Fruit fly (Drosophila melanogaster) whole organism, embryonic: Measurements from ENCODE around the gene MED15.
A peak's percentile ranks its signal among the peaks of the same experiment; 100 is the strongest.

Experiments used
- Abd-B ChIP-seq: fragments of 200-800 bp; sonication (Bioruptor generic); optimal IDR thresholded peaks from 2 replicates; lab custom pipeline; 2018; ENCODE audit warnings: missing biosample characterization, mild to moderate bottlenecking, missing genetic modification characterization, moderate library complexity
- Ada2b ChIP-seq: fragments of 200-800 bp; sonication (Bioruptor generic); IDR thresholded peaks from 2 replicates; pipeline ENCODE4 v1.3.6; 2022; ENCODE audit warnings: missing biosample characterization, missing genetic modification characterization
- Aef1 ChIP-seq: fragments of 200-800 bp; sonication (Bioruptor generic); IDR thresholded peaks from 3 replicates; pipeline ENCODE4 v1.3.6; 2022; ENCODE audit warnings: missing biosample characterization, missing genetic modification characterization
- CG11093 ChIP-seq: fragments of 200-800 bp; sonication (Bioruptor generic); IDR thresholded peaks from 3 replicates; pipeline ENCODE4 v1.3.6; 2022; ENCODE audit warnings: missing biosample characterization, missing genetic modification characterization
- CG11560 ChIP-seq: fragments of 200-800 bp; sonication (Bioruptor generic); IDR thresholded peaks from 3 replicates; pipeline ENCODE4 v1.3.6; 2022; ENCODE audit warnings: missing biosample characterization, missing genetic modification characterization
- CG12071 ChIP-seq: fragments of 200-800 bp; sonication (Bioruptor generic); optimal IDR thresholded peaks from 3 replicates; lab custom pipeline; 2018; ENCODE audit warnings: missing biosample characterization, mild to moderate bottlenecking, missing genetic modification characterization
- CG12659 ChIP-seq: fragments of 200-800 bp; sonication (Bioruptor generic); optimal IDR thresholded peaks from 3 replicates; lab custom pipeline; 2017; ENCODE audit warnings: mild to moderate bottlenecking, missing biosample characterization, missing genetic modification reagents, missing genetic modification characterization
- CG15696 ChIP-seq: fragments of 200-800 bp; sonication (Bioruptor generic); optimal IDR thresholded peaks from 2 replicates; lab custom pipeline; 2019; ENCODE audit warnings: missing biosample characterization, mild to moderate bottlenecking, missing genetic modification characterization, moderate library complexity
- CG16813 ChIP-seq: fragments of 200-800 bp; sonication (Bioruptor generic); IDR thresholded peaks from 3 replicates; pipeline ENCODE4 v1.3.6; 2022; ENCODE audit warnings: missing biosample characterization, missing genetic modification characterization; ENCODE audit not compliant: partially characterized antibody
- CG17385 ChIP-seq: fragments of 200-800 bp; sonication (Bioruptor generic); optimal IDR thresholded peaks from 3 replicates; lab custom pipeline; 2018; ENCODE audit warnings: missing biosample characterization, mild to moderate bottlenecking, missing genetic modification characterization
- CG18764 ChIP-seq: fragments of 200-800 bp; sonication (Bioruptor generic); optimal IDR thresholded peaks from 3 replicates; lab custom pipeline; 2016; ENCODE audit warnings: missing biosample characterization, missing genetic modification characterization
- CG2129 ChIP-seq: fragments of 200-800 bp; sonication (Bioruptor generic); IDR thresholded peaks from 2 replicates; pipeline ENCODE4 v1.3.6; 2022; ENCODE audit warnings: missing biosample characterization, missing genetic modification characterization; ENCODE audit not compliant: partially characterized antibody
- CG2199 ChIP-seq: fragments of 200-800 bp; sonication (Bioruptor generic); IDR thresholded peaks from 3 replicates; pipeline ENCODE4 v1.3.6; 2022; ENCODE audit warnings: missing biosample characterization, missing genetic modification characterization
- CG31224 ChIP-seq: fragments of 200-800 bp; sonication (Bioruptor generic); IDR thresholded peaks from 2 replicates; pipeline ENCODE4 v1.3.6; 2022; ENCODE audit warnings: missing biosample characterization, missing genetic modification characterization
- CG3726 ChIP-seq: fragments of 200-800 bp; sonication (Bioruptor generic); IDR thresholded peaks from 3 replicates; pipeline ENCODE4, ENCODE4 v1.3.6; 2022; ENCODE audit warnings: missing biosample characterization, missing genetic modification characterization
- CG7357 ChIP-seq: fragments of 200-800 bp; sonication (Bioruptor generic); IDR thresholded peaks from 3 replicates; pipeline ENCODE4 v1.3.6; 2022; ENCODE audit warnings: missing biosample characterization, missing genetic modification characterization
- CG7745 ChIP-seq: fragments of 200-800 bp; sonication (Bioruptor generic); optimal IDR thresholded peaks from 2 replicates; lab custom pipeline; 2018; ENCODE audit warnings: missing biosample characterization, mild to moderate bottlenecking, missing genetic modification characterization, moderate library complexity
- CG7963 ChIP-seq: fragments of 200-800 bp; sonication (Bioruptor generic); IDR thresholded peaks from 3 replicates; pipeline ENCODE4 v1.3.6; 2022; ENCODE audit warnings: missing biosample characterization, missing genetic modification characterization; ENCODE audit not compliant: partially characterized antibody
- CG8089 ChIP-seq: fragments of 200-800 bp; sonication (Bioruptor generic); optimal IDR thresholded peaks from 3 replicates; lab custom pipeline; 2016; ENCODE audit warnings: missing biosample characterization, missing genetic modification characterization
- CG9215 ChIP-seq: fragments of 200-800 bp; sonication (Bioruptor generic); IDR thresholded peaks from 2 replicates; pipeline ENCODE4 v1.3.6; 2022; ENCODE audit warnings: missing biosample characterization, missing genetic modification characterization
- Camta ChIP-seq: fragments of 200-800 bp; sonication (Bioruptor generic); optimal IDR thresholded peaks from 2 replicates; lab custom pipeline; 2016; ENCODE audit warnings: missing biosample characterization, missing genetic modification characterization
- Dip2 ChIP-seq: fragments of 200-800 bp; sonication (Bioruptor generic); IDR thresholded peaks from 2 replicates; pipeline ENCODE4 v1.3.6; 2022; ENCODE audit warnings: missing biosample characterization, missing genetic modification characterization
- Ets65A ChIP-seq: fragments of 200-800 bp; sonication (Bioruptor generic); peaks from one replicate; lab custom pipeline; 2016; ENCODE audit warnings: missing biosample characterization, missing genetic modification characterization
- Fer2 ChIP-seq: fragments of 200-800 bp; sonication (Bioruptor generic); optimal IDR thresholded peaks from 2 replicates; lab custom pipeline; 2018; ENCODE audit warnings: missing biosample characterization, mild to moderate bottlenecking, missing genetic modification characterization, moderate library complexity
- H2.0 ChIP-seq: fragments of 200-800 bp; sonication (Bioruptor generic); IDR thresholded peaks from 2 replicates; pipeline ENCODE4 v1.3.6; 2022; ENCODE audit warnings: missing biosample characterization, missing genetic modification characterization
- Hey ChIP-seq: fragments of 200-800 bp; sonication (Bioruptor generic); optimal IDR thresholded peaks from 3 replicates; lab custom pipeline; 2018; ENCODE audit warnings: missing biosample characterization, mild to moderate bottlenecking, missing genetic modification characterization
- Kr ChIP-seq: fragments of 200-800 bp; sonication (Bioruptor generic); optimal IDR thresholded peaks from 2 replicates; lab custom pipeline; 2017; ENCODE audit warnings: missing biosample characterization, mild to moderate bottlenecking, missing genetic modification characterization
- MESR4 ChIP-seq: fragments of 200-800 bp; sonication (Bioruptor generic); optimal IDR thresholded peaks from 2 replicates; lab custom pipeline; 2018; ENCODE audit warnings: missing biosample characterization, mild to moderate bottlenecking, missing genetic modification characterization, moderate library complexity
- Oaz ChIP-seq: fragments of 200-800 bp; sonication (Bioruptor generic); IDR thresholded peaks from 2 replicates; pipeline ENCODE4 v1.3.6; 2022; ENCODE audit warnings: missing biosample characterization, missing genetic modification characterization
- Oli ChIP-seq: fragments of 200-800 bp; sonication (Bioruptor generic); optimal IDR thresholded peaks from 2 replicates; lab custom pipeline; 2018; ENCODE audit warnings: missing biosample characterization, mild to moderate bottlenecking, missing genetic modification characterization, moderate library complexity
- Poxn ChIP-seq: fragments of 200-800 bp; sonication (Bioruptor generic); IDR thresholded peaks from 2 replicates; pipeline ENCODE4 v1.3.6; 2022; ENCODE audit warnings: missing biosample characterization, missing genetic modification characterization
- Ravus ChIP-seq: fragments of 200-800 bp; sonication (Bioruptor generic); IDR thresholded peaks from 2 replicates; pipeline ENCODE4 v1.3.6; 2022; ENCODE audit warnings: missing biosample characterization, missing genetic modification characterization
- Scr ChIP-seq: fragments of 200-800 bp; sonication (Bioruptor generic); IDR thresholded peaks from 2 replicates; pipeline ENCODE4 v1.3.6; 2022; ENCODE audit warnings: missing biosample characterization, missing genetic modification characterization; ENCODE audit not compliant: partially characterized antibody
- Sin3A ChIP-seq: fragments of >200 bp; optimal IDR thresholded peaks from 2 replicates; lab custom pipeline; 2018
- amos ChIP-seq: fragments of 200-800 bp; sonication (Bioruptor generic); IDR thresholded peaks from 2 replicates; pipeline ENCODE4 v1.3.6; 2022; ENCODE audit warnings: missing biosample characterization, missing genetic modification characterization; ENCODE audit not compliant: partially characterized antibody
- cad ChIP-seq: fragments of >200 bp; optimal IDR thresholded peaks from 2 replicates; lab custom pipeline; 2017; ENCODE audit warnings: missing biosample characterization, missing genetic modification characterization
- grau ChIP-seq: fragments of 200-800 bp; optimal IDR thresholded peaks from 3 replicates; lab custom pipeline; 2019; ENCODE audit warnings: missing biosample characterization, mild to moderate bottlenecking, missing genetic modification characterization, moderate library complexity
- her ChIP-seq: fragments of 200-800 bp; sonication (Bioruptor generic); optimal IDR thresholded peaks from 2 replicates; lab custom pipeline; 2016; ENCODE audit warnings: missing biosample characterization, missing genetic modification characterization
- hth ChIP-seq: fragments of >200 bp; optimal IDR thresholded peaks from 2 replicates; lab custom pipeline; 2017; ENCODE audit warnings: inconsistent platforms
- ind ChIP-seq: fragments of 200-800 bp; sonication (Bioruptor generic); optimal IDR thresholded peaks from 3 replicates; lab custom pipeline; 2016; ENCODE audit warnings: missing biosample characterization, missing genetic modification characterization
- kay ChIP-seq: fragments of 200-800 bp; sonication (Bioruptor generic); optimal IDR thresholded peaks from 2 replicates; lab custom pipeline; 2016; ENCODE audit warnings: missing biosample characterization, missing genetic modification characterization
- mirr ChIP-seq: fragments of 200-800 bp; sonication (Bioruptor generic); optimal IDR thresholded peaks from 3 replicates; lab custom pipeline; 2018; ENCODE audit warnings: missing biosample characterization, mild to moderate bottlenecking, missing genetic modification characterization
- nmo ChIP-seq: fragments of 200-800 bp; sonication (Bioruptor generic); optimal IDR thresholded peaks from 2 replicates; lab custom pipeline; 2018; ENCODE audit warnings: missing biosample characterization, mild to moderate bottlenecking, missing genetic modification characterization, moderate library complexity
- p53 ChIP-seq: fragments of 200-800 bp; sonication (Bioruptor generic); optimal IDR thresholded peaks from 2 replicates; lab custom pipeline; 2016; ENCODE audit warnings: missing biosample characterization, missing genetic modification characterization
- pita ChIP-seq: fragments of 200-800 bp; sonication (Bioruptor generic); optimal IDR thresholded peaks from 2 replicates; lab custom pipeline; 2017; ENCODE audit warnings: missing biosample characterization, mild to moderate bottlenecking, missing genetic modification characterization
- prd ChIP-seq, 3 experiments: fragments of >200 bp in 2 of 3; fragments of 200-800 bp in 1 of 3; sonication (Bioruptor generic) in 1 of 3; optimal IDR thresholded peaks in 2 of 3; IDR thresholded peaks in 1 of 3; 2 replicates in 2 of 3; 3 replicates in 1 of 3; pipeline versions ENCODE4 v1.3.6 to Lab custom; 2017 to 2022; ENCODE audit warnings: missing biosample characterization in 1 of 3, missing genetic modification characterization in 1 of 3
- psq ChIP-seq: fragments of 200-800 bp; sonication (Bioruptor generic); optimal IDR thresholded peaks from 2 replicates; lab custom pipeline; 2017; ENCODE audit warnings: missing biosample characterization, missing genetic modification characterization
- sim ChIP-seq: fragments of 200-800 bp; sonication (Bioruptor generic); IDR thresholded peaks from 2 replicates; pipeline ENCODE4 v1.3.6; 2022; ENCODE audit warnings: missing biosample characterization, missing genetic modification characterization

MED15 gene

dm6 chr2L:490150-491095 lies 17.6 kb downstream of the MED15 start (continued):
- TF ChIP-seq CG7357 (GFP tag; lab: Robert Waterston, UW) (peak; percentile 31; the same call in 1 of the 3 replicates), Sin3A (peak; percentile 37), hth (lab: Kevin White, UChicago) (no peak), CG12659 (peak; percentile 67), kay (GFP tag; lab: Kevin White, UChicago) (peak; percentile 36), Dip2 (GFP tag; lab: Robert Waterston, UW) (no peak), CG9215 (GFP tag; lab: Robert Waterston, UW) (peak; percentile 60; the same call in 1 of the 2 replicates), CG18764 (GFP tag; lab: Kevin White, UChicago) (peak; percentile 31), Camta (peak; percentile 64), CG11093 (no peak), CG7963 (0 out of 3 replicates have a peak, but pooled peaks have one; percentile 28), grau (tag; lab: Kevin White, UChicago) (peak; percentile 53), CG3726 (GFP tag; lab: Robert Waterston, UW) (no peak), CG7745 (tag; lab: Kevin White, UChicago) (no peak), CG15696 (tag; lab: Kevin White, UChicago) (peak; percentile 64), prd (optimal IDR thresholded peaks at IDR 0.05; lab: Kevin White, UChicago) (no peak), prd (GFP tag; IDR thresholded peaks at IDR 0.05; lab: Robert Waterston, UW) (peak; percentile 71; the same call in 2 of the 3 replicates), CG2129 (no peak), MESR4 (GFP tag; lab: Kevin White, UChicago) (no peak), CG31224 (GFP tag; lab: Robert Waterston, UW) (no peak), nmo (GFP tag; lab: Kevin White, UChicago) (peak; percentile 71), CG11560 (tag; lab: Robert Waterston, UW) (peak; percentile 58; the same call in 1 of the 3 replicates), Hey (tag; lab: Kevin White, UChicago) (no peak), her (GFP tag; lab: Kevin White, UChicago) (peak; percentile 100), psq (GFP tag; lab: Kevin White, UChicago) (peak; percentile 98), CG12071 (peak; percentile 61), CG8089 (GFP tag; lab: Kevin White, UChicago) (peak; percentile 62), amos (peak; percentile 51; the same call in 1 of the 2 replicates), pita (peak; percentile 16), Oli (tag; lab: Kevin White, UChicago) (peak; percentile 23), sim (GFP tag; lab: Robert Waterston, UW) (peak; percentile 30; the same call in 1 of the 2 replicates), Ravus (GFP tag; lab: Robert Waterston, UW) (no peak; the same call in 1 of the 2 replicates), H2.0 (GFP tag; lab: Robert Waterston, UW) (peak; percentile 51; the same call in 1 of the 2 replicates), Scr (GFP tag; lab: Robert Waterston, UW) (peak; percentile 57), CG17385 (GFP tag; lab: Kevin White, UChicago) (peak; percentile 86), Ets65A (GFP tag; lab: Kevin White, UChicago) (peak; percentile 96), CG2199 (GFP tag; lab: Robert Waterston, UW) (peak; percentile 71; the same call in 2 of the 3 replicates), Poxn (GFP tag; lab: Robert Waterston, UW) (no peak), cad (GFP tag; lab: Kevin White, UChicago) (no peak), Ada2b (peak; percentile 45; the same call in 1 of the 2 replicates), Aef1 (peak; percentile 70), CG16813 (peak; percentile 30; the same call in 1 of the 3 replicates), Kr (GFP tag; lab: Kevin White, UChicago) (no peak), Oaz (no peak), mirr (peak; percentile 71), p53 (GFP tag; lab: Kevin White, UChicago) (peak; percentile 85), ind (peak; percentile 65), Abd-B (GFP tag; lab: Kevin White, UChicago) (peak; percentile 62), Fer2 (no peak)
